Worm (Caenorhabditis elegans) whole organism, L2 larva: ENCODE data around the gene R09F10.3.

ENCODE experiments used
- R02D3.7 ChIP-seq: fragments of 150-350 bp; optimal IDR thresholded peaks from 2 replicates; lab custom pipeline; 2014; ENCODE audit warnings: missing biosample characterization, missing genetic modification characterization
- Y55F3AM.14 ChIP-seq: fragments of 200-800 bp; sonication (Bioruptor generic); optimal IDR thresholded peaks from 2 replicates; lab custom pipeline; 2018; ENCODE audit warnings: mild to moderate bottlenecking, missing genetic modification characterization, missing compliant biosample characterization
- aly-2 ChIP-seq: fragments of 150-350 bp; optimal IDR thresholded peaks from 2 replicates; lab custom pipeline; 2014; ENCODE audit warnings: missing biosample characterization, missing genetic modification characterization
- ama-1 ChIP-seq: fragments of 150-350 bp; optimal IDR thresholded peaks from 2 replicates; lab custom pipeline; 2018; ENCODE audit warnings: inconsistent platforms
- blmp-1 ChIP-seq: sonication (generic microtip); optimal IDR thresholded peaks from 2 replicates; lab custom pipeline; 2017; ENCODE audit warnings: missing genetic modification characterization, mild to moderate bottlenecking, missing compliant biosample characterization, antibody characterized with exemption, moderate library complexity; ENCODE audit not compliant: insufficient read depth
- ceh-16 ChIP-seq: fragments of 150-350 bp; optimal IDR thresholded peaks from 2 replicates; lab custom pipeline; 2014; ENCODE audit warnings: missing biosample characterization, missing genetic modification characterization
- ceh-82 ChIP-seq: fragments of 150-350 bp; optimal IDR thresholded peaks from 2 replicates; lab custom pipeline; 2014; ENCODE audit warnings: missing biosample characterization, missing genetic modification characterization
- crh-2 ChIP-seq: sonication (generic microtip); optimal IDR thresholded peaks from 2 replicates; lab custom pipeline; 2017; ENCODE audit warnings: missing biosample characterization, missing genetic modification characterization
- dmd-4 ChIP-seq: sonication (generic microtip); optimal IDR thresholded peaks from 2 replicates; lab custom pipeline; 2017; ENCODE audit warnings: missing biosample characterization, missing genetic modification characterization
- elt-3 ChIP-seq: sonication (generic microtip); optimal IDR thresholded peaks from 2 replicates; lab custom pipeline; 2017; ENCODE audit warnings: missing biosample characterization, missing genetic modification characterization
- fos-1 ChIP-seq: fragments of 150-350 bp; optimal IDR thresholded peaks from 2 replicates; lab custom pipeline; 2014; ENCODE audit warnings: missing biosample characterization, missing genetic modification characterization
- gmeb-1 ChIP-seq: fragments of 150-350 bp; optimal IDR thresholded peaks from 2 replicates; lab custom pipeline; 2014; ENCODE audit warnings: missing biosample characterization, missing genetic modification characterization
- lin-11 ChIP-seq: fragments of 150-350 bp; sonication (generic microtip); optimal IDR thresholded peaks from 2 replicates; lab custom pipeline; 2014; ENCODE audit warnings: missing biosample characterization, missing genetic modification characterization, inconsistent platforms, mixed read lengths
- lin-39 ChIP-seq: fragments of 150-350 bp; optimal IDR thresholded peaks from 2 replicates; lab custom pipeline; 2014; ENCODE audit warnings: missing biosample characterization, missing genetic modification reagents, missing genetic modification characterization
- lsy-2 ChIP-seq, 2 experiments: fragments of 150-350 bp in 1 of 2; sonication (generic microtip) in 1 of 2; optimal IDR thresholded peaks; 2 replicates each; lab custom pipeline; 2014 to 2017; ENCODE audit warnings: missing biosample characterization in 2 of 2, missing genetic modification characterization in 2 of 2
- mbf-1 ChIP-seq: sonication (generic microtip); optimal IDR thresholded peaks from 2 replicates; lab custom pipeline; 2017; ENCODE audit warnings: missing biosample characterization, missing genetic modification characterization
- nhr-10 ChIP-seq: sonication (generic microtip); optimal IDR thresholded peaks from 2 replicates; lab custom pipeline; 2017; ENCODE audit warnings: missing biosample characterization, missing genetic modification characterization
- nhr-129 ChIP-seq: fragments of 150-350 bp; optimal IDR thresholded peaks from 2 replicates; lab custom pipeline; 2014; ENCODE audit warnings: missing biosample characterization, missing genetic modification characterization
- nhr-23 ChIP-seq: fragments of 150-350 bp; optimal IDR thresholded peaks from 2 replicates; lab custom pipeline; 2014; ENCODE audit warnings: missing biosample characterization, missing genetic modification reagents, missing genetic modification characterization
- nhr-25 ChIP-seq: fragments of 150-350 bp; sonication (generic microtip); optimal IDR thresholded peaks from 3 replicates; lab custom pipeline; 2014; ENCODE audit warnings: missing biosample characterization, missing genetic modification characterization
- nhr-6 ChIP-seq: fragments of 150-350 bp; optimal IDR thresholded peaks from 2 replicates; lab custom pipeline; 2014; ENCODE audit warnings: missing biosample characterization, missing genetic modification characterization
- sem-4 ChIP-seq: fragments of 150-350 bp; optimal IDR thresholded peaks from 2 replicates; lab custom pipeline; 2014; ENCODE audit warnings: missing biosample characterization, missing genetic modification reagents, missing genetic modification characterization
- skn-1 ChIP-seq: sonication (generic microtip); optimal IDR thresholded peaks from 2 replicates; lab custom pipeline; 2017; ENCODE audit warnings: missing biosample characterization, missing genetic modification characterization
- sma-9 ChIP-seq, 2 experiments: fragments of 150-350 bp in 1 of 2; sonication (generic microtip) in 1 of 2; optimal IDR thresholded peaks; 2 replicates each; lab custom pipeline; 2014 to 2016; ENCODE audit warnings: missing genetic modification characterization in 2 of 2, mild to moderate bottlenecking in 1 of 2, missing biosample characterization in 1 of 2, missing compliant biosample characterization in 1 of 2, missing genetic modification reagents in 1 of 2, moderate library complexity in 1 of 2
- unc-39 ChIP-seq: fragments of 150-350 bp; optimal IDR thresholded peaks from 2 replicates; lab custom pipeline; 2014; ENCODE audit warnings: missing biosample characterization, missing genetic modification characterization
- unc-55 ChIP-seq: fragments of 150-350 bp; sonication (generic microtip); optimal IDR thresholded peaks from 3 replicates; lab custom pipeline; 2014; ENCODE audit warnings: missing biosample characterization, missing genetic modification reagents, missing genetic modification characterization
- unc-62 ChIP-seq: fragments of 150-350 bp; optimal IDR thresholded peaks from 2 replicates; lab custom pipeline; 2014; ENCODE audit warnings: missing biosample characterization, missing genetic modification reagents, missing genetic modification characterization
- ztf-1 ChIP-seq: fragments of 200-800 bp; sonication (Bioruptor generic); conservative IDR thresholded peaks from 2 replicates; pipeline ENCODE4 v1.3.6; 2022; ENCODE audit warnings: missing genetic modification characterization, missing compliant biosample characterization
- ztf-4 ChIP-seq: fragments of 150-350 bp; optimal IDR thresholded peaks from 2 replicates; lab custom pipeline; 2014; ENCODE audit warnings: missing biosample characterization, missing genetic modification characterization

R09F10.3 gene

DNA sequence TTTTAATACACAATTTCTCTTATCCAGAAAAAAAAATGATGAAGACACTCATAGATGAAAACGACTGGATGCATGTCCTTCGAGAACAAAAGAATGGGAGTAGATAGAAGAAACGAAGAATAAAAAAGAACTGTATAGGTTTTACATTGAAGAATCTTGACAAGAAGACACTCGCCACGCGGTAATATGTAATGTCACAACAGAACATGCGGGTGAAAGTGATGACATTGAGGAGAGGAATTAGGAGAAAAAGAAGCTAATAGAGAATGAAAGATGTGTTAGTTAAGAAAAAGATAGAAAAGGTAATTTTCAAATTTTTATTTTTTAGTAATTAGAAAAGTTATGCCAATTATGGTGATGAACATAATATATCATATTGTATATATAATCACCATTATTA, 39.0 kb upstream of the R09F10.3 start:
- TF ChIP-seq nhr-6, result no peak
- TF ChIP-seq blmp-1 (tag; lab: Kevin White, UChicago), result peak; percentile 93
- TF ChIP-seq aly-2 (tag; lab: Kevin White, UChicago), result no peak
- TF ChIP-seq unc-62 (GFP tag; lab: Kevin White, UChicago), result no peak
- no peak for TF ChIP-seq nhr-10
- TF ChIP-seq ceh-16 (tag; lab: Kevin White, UChicago), result no peak
- no peak for TF ChIP-seq mbf-1
- TF ChIP-seq crh-2 (tag; lab: Kevin White, UChicago), result no peak
- TF ChIP-seq elt-3 (tag; lab: Kevin White, UChicago), result no peak
- TF ChIP-seq dmd-4, result no peak
- TF ChIP-seq nhr-23 (tag; lab: Kevin White, UChicago), result no peak
- no peak for TF ChIP-seq unc-55 (GFP tag; lab: Kevin White, UChicago)
- peak; percentile 64 for TF ChIP-seq nhr-25
- TF ChIP-seq sma-9 (GFP tag; optimal IDR thresholded peaks at IDR 0.05; lab: Kevin White, UChicago), result peak; percentile 7
- no peak for TF ChIP-seq sma-9 (tag; optimal IDR thresholded peaks at IDR 0.05; lab: Kevin White, UChicago)
- TF ChIP-seq lin-39, result no peak
- TF ChIP-seq lsy-2 (tag; optimal IDR thresholded peaks at IDR 0.05; lab: Kevin White, UChicago), result no peak
- no peak for TF ChIP-seq sem-4 (tag; lab: Kevin White, UChicago)

- TF ChIP-seq nhr-129 (tag; lab: Kevin White, UChicago), result peak; percentile 62
- TF ChIP-seq mbf-1, result no peak
Observed at ce11 chrX:8257687-8258086, 36.7 kb upstream of the R09F10.3 start.

DNA sequence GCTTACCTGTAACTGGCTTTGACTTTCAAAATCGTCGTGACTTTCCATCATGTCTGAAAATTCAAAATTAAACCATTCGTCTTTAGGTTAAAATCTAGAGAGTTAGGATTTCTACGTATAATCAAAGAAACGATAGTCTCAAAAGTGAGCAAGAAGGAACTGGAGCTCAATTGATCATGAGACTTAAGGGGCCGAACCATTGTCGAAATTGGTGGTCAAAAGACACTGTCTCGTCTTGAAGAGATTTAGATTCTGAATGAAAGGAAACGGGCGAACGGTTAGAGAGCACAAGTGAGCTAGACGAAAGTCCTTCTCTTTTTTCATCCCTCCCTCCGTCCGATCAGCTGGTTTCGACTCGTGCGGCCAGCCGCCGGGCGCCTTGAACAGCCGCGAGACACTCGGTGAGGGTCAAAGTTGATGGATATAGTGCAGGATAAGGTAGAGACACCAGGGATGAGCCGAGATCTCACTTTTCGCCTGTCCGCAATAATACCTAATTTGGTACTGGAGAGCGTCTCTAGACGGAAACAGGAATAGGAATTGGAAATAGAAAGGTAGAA, 33.2 kb upstream of the R09F10.3 start, which contains the start of gene M60.7:
Gene M60.7 (minus strand): TSS at position 51 of the 560 bp plus-strand sequence.
- TF ChIP-seq skn-1 (tag; lab: Kevin White, UChicago) (no peak), nhr-129 (tag; lab: Kevin White, UChicago) (no peak), elt-3 (tag; lab: Kevin White, UChicago) (no peak), ztf-4 (tag; lab: Kevin White, UChicago) (no peak), Y55F3AM.14 (no peak), mbf-1 (no peak), dmd-4 (no peak), nhr-23 (tag; lab: Kevin White, UChicago) (no peak), fos-1 (tag; lab: Kevin White, UChicago) (no peak), unc-62 (GFP tag; lab: Kevin White, UChicago) (no peak), lsy-2 (tag; optimal IDR thresholded peaks at IDR 0.05; lab: Kevin White, UChicago) (no peak), ztf-1 (no peak)

DNA sequence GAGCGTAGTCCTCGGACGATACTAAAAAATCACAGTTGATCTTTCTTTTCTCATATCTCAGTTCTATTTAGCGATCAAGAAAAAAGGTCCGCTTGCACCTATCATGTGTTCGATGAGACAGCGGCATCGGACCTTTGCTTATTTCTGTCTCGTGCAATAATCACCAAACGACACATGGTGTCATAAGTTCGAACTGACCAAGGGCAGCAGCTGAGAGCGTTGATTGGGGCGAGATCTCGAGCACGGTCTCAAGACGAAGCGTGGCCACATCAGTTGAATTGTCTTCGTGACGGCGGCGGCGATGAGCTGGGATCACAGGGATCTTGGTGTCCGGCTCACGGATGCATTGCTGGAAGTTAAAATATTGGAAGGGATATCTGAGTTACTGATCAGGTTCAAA, 31.7 kb upstream of the R09F10.3 start:
- TF ChIP-seq R02D3.7 (tag; lab: Kevin White, UChicago), result no peak
- peak; percentile 38 for TF ChIP-seq nhr-129 (tag; lab: Kevin White, UChicago)

DNA sequence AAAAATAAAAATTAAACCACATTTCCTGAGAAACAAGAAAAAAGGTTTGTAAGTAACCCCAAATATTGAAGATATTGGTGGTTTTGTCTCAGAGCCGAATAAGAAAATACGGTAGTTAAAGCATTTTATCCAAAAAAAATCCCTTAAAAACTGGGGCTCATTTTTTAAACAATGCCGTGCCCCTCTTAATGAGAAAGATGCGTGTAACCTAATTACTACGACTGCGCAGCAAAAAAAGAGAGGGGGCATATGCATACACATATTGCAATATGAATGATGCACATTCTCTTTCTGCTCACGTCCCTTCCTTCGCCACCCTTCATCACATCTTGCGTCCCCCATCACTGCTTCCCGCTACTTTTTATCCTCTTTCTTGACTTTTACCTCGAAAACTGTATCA, 26.3 kb upstream of the R09F10.3 start:
- TF ChIP-seq nhr-25 (no peak), ceh-16 (tag; lab: Kevin White, UChicago) (no peak), lin-11 (no peak), unc-55 (GFP tag; lab: Kevin White, UChicago) (no peak), gmeb-1 (tag; lab: Kevin White, UChicago) (no peak), nhr-10 (no peak)

- TF ChIP-seq skn-1 (tag; lab: Kevin White, UChicago) (no peak), ama-1 (lab: Kevin White, UChicago) (no peak), ceh-82 (tag; lab: Kevin White, UChicago) (no peak), nhr-10 (no peak), mbf-1 (no peak), unc-39 (tag; lab: Kevin White, UChicago) (no peak), Y55F3AM.14 (no peak), lsy-2 (tag; optimal IDR thresholded peaks at IDR 0.05; lab: Kevin White, UChicago) (no peak)
Observed at ce11 chrX:8270971-8271553, 23.4 kb upstream of the R09F10.3 start, which contains the start of gene cutl-29. TSS of gene cutl-29 (minus strand) at chrX:8271021.
